Fruit fly (Drosophila melanogaster): Measurements from ENCODE around the gene CG43965.

The CG43965 gene

dm6 chr3L:8707821-8708220, 17.8 kb downstream of the CG43965 start:
- peak in 1 of 2 experiments; percentile 19 for TF ChIP-seq foxo (GFP tag; optimal IDR thresholded peaks at IDR 0.05)
- TF ChIP-seq brk (GFP tag; optimal IDR thresholded peaks at IDR 0.05) = no peak
- TF ChIP-seq rgr (GFP tag; optimal IDR thresholded peaks at IDR 0.05) = peak; percentile 11
- peak; percentile 34 for TF ChIP-seq Sp1 (GFP tag; optimal IDR thresholded peaks at IDR 0.05)
- peak; percentile 15 for TF ChIP-seq psq (GFP tag; optimal IDR thresholded peaks at IDR 0.05)
- TF ChIP-seq Hr83 (GFP tag; optimal IDR thresholded peaks at IDR 0.05; ENCODE audit: poor library complexity, severe bottlenecking) = no peak
- peak; percentile 26 for TF ChIP-seq HLH106 (tag; optimal IDR thresholded peaks at IDR 0.05)
- TF ChIP-seq Dif (GFP tag; optimal IDR thresholded peaks at IDR 0.05; ENCODE audit: partially characterized antibody) = no peak

dm6 chr3L:8707075-8707474, 18.5 kb downstream of the CG43965 start:
- TF ChIP-seq Dif (GFP tag; optimal IDR thresholded peaks at IDR 0.05; ENCODE audit: partially characterized antibody) (no peak), tai (GFP tag; optimal IDR thresholded peaks at IDR 0.05) (no peak), sage (GFP tag; optimal IDR thresholded peaks at IDR 0.05) (no peak), lola (GFP tag; optimal IDR thresholded peaks at IDR 0.05) (no peak), Hnf4 (GFP tag; optimal IDR thresholded peaks at IDR 0.05) (no peak), woc (GFP tag; optimal IDR thresholded peaks at IDR 0.05) (no peak), CG32264 (GFP tag; optimal IDR thresholded peaks at IDR 0.05) (no peak), Mio (GFP tag; optimal IDR thresholded peaks at IDR 0.05) (no peak), Vsx2 (GFP tag; optimal IDR thresholded peaks at IDR 0.05; ENCODE audit: partially characterized antibody) (no peak), Abd-B (GFP tag; optimal IDR thresholded peaks at IDR 0.05) (no peak), fru (GFP tag; optimal IDR thresholded peaks at IDR 0.05) (no peak), pan (optimal IDR thresholded peaks at IDR 0.05) (no peak), dl (GFP tag; optimal IDR thresholded peaks at IDR 0.05; ENCODE audit: insufficient read depth in 1 of 2, partially characterized antibody in 2 of 2) (no peak), CrebA (GFP tag; optimal IDR thresholded peaks at IDR 0.05; ENCODE audit: borderline replicate concordance) (no peak), h (GFP tag; optimal IDR thresholded peaks at IDR 0.05) (no peak), Myc (optimal IDR thresholded peaks at IDR 0.05) (no peak), Sp1 (GFP tag; optimal IDR thresholded peaks at IDR 0.05) (no peak)

dm6 chr3L:8704713-8705412, 20.7 kb downstream of the CG43965 start:
- peak; percentile 89 for TF ChIP-seq h (GFP tag; optimal IDR thresholded peaks at IDR 0.05)
- TF ChIP-seq Dfd (GFP tag; optimal IDR thresholded peaks at IDR 0.05) = no peak
- no peak for TF ChIP-seq N (GFP tag; optimal IDR thresholded peaks at IDR 0.05)
- peak; percentile 5 for TF ChIP-seq Hr83 (GFP tag; optimal IDR thresholded peaks at IDR 0.05; ENCODE audit: poor library complexity, severe bottlenecking)
- TF ChIP-seq Jra (GFP tag; optimal IDR thresholded peaks at IDR 0.05) = peak; percentile 21
- TF ChIP-seq brk (GFP tag; optimal IDR thresholded peaks at IDR 0.05) = no peak
- no peak for TF ChIP-seq Mio (GFP tag; optimal IDR thresholded peaks at IDR 0.05)
- no peak for TF ChIP-seq pan (optimal IDR thresholded peaks at IDR 0.05)
- TF ChIP-seq Myc (optimal IDR thresholded peaks at IDR 0.05) = no peak
- no peak for TF ChIP-seq Rel (GFP tag; optimal IDR thresholded peaks at IDR 0.05)
- peak; percentile 63 for TF ChIP-seq Rel (tag; optimal IDR thresholded peaks at IDR 0.05)
- TF ChIP-seq rgr (GFP tag; optimal IDR thresholded peaks at IDR 0.05) = peak; percentile 3
- TF ChIP-seq CrebA (GFP tag; optimal IDR thresholded peaks at IDR 0.05; ENCODE audit: borderline replicate concordance) = peak; percentile 53
- peak; percentile 11 for TF ChIP-seq Dif (GFP tag; optimal IDR thresholded peaks at IDR 0.05; ENCODE audit: partially characterized antibody)
- peak; percentile 24 for TF ChIP-seq Hnf4 (GFP tag; optimal IDR thresholded peaks at IDR 0.05)
- peak; percentile 5 for TF ChIP-seq br (GFP tag; optimal IDR thresholded peaks at IDR 0.05)
- TF ChIP-seq Vsx2 (GFP tag; optimal IDR thresholded peaks at IDR 0.05; ENCODE audit: partially characterized antibody) = no peak

- TF ChIP-seq N (GFP tag; optimal IDR thresholded peaks at IDR 0.05) = no peak
Observed at dm6 chr3L:8703707-8704236, 21.8 kb downstream of the CG43965 start.

- TF ChIP-seq ey (GFP tag; optimal IDR thresholded peaks at IDR 0.05) (peak; percentile 68), GATAd (GFP tag; optimal IDR thresholded peaks at IDR 0.05) (peak; percentile 91), h (GFP tag; optimal IDR thresholded peaks at IDR 0.05) (peak; percentile 97), Sp1 (GFP tag; optimal IDR thresholded peaks at IDR 0.05) (peak; percentile 85), jim (GFP tag; optimal IDR thresholded peaks at IDR 0.05) (peak; percentile 97), foxo (GFP tag; optimal IDR thresholded peaks at IDR 0.05) (peak in 1 of 2 experiments; percentile 84), CrebA (GFP tag; optimal IDR thresholded peaks at IDR 0.05; ENCODE audit: borderline replicate concordance) (peak; percentile 50), brk (GFP tag; optimal IDR thresholded peaks at IDR 0.05) (peak; percentile 93), OdsH (GFP tag; optimal IDR thresholded peaks at IDR 0.05) (peak; percentile 97), tai (GFP tag; optimal IDR thresholded peaks at IDR 0.05) (peak; percentile 91), dl (GFP tag; optimal IDR thresholded peaks at IDR 0.05; ENCODE audit: insufficient read depth in 1 of 2, partially characterized antibody in 2 of 2) (no peak), dmrt93B (GFP tag; optimal IDR thresholded peaks at IDR 0.05) (peak; percentile 78), pan (optimal IDR thresholded peaks at IDR 0.05) (no peak), Vsx2 (GFP tag; optimal IDR thresholded peaks at IDR 0.05; ENCODE audit: partially characterized antibody) (no peak), Rel (GFP tag; optimal IDR thresholded peaks at IDR 0.05) (peak; percentile 83), Rel (tag; optimal IDR thresholded peaks at IDR 0.05) (peak; percentile 71), fru (GFP tag; optimal IDR thresholded peaks at IDR 0.05) (peak; percentile 80), br (GFP tag; optimal IDR thresholded peaks at IDR 0.05) (peak; percentile 91), rgr (GFP tag; optimal IDR thresholded peaks at IDR 0.05) (peak; percentile 98), Myc (optimal IDR thresholded peaks at IDR 0.05) (no peak), CG32264 (GFP tag; optimal IDR thresholded peaks at IDR 0.05) (peak; percentile 89), HLH106 (tag; optimal IDR thresholded peaks at IDR 0.05) (peak; percentile 65), N (GFP tag; optimal IDR thresholded peaks at IDR 0.05) (no peak), psq (GFP tag; optimal IDR thresholded peaks at IDR 0.05) (peak; percentile 83), CG9705 (GFP tag; optimal IDR thresholded peaks at IDR 0.05) (peak; percentile 83), lola (GFP tag; optimal IDR thresholded peaks at IDR 0.05) (no peak), sage (GFP tag; optimal IDR thresholded peaks at IDR 0.05) (peak; percentile 88)
Observed at dm6 chr3L:8702448-8702847, 23.1 kb downstream of the CG43965 start.
